Worm (Caenorhabditis elegans): ENCODE results near the gene C56A3.4.

DNA sequence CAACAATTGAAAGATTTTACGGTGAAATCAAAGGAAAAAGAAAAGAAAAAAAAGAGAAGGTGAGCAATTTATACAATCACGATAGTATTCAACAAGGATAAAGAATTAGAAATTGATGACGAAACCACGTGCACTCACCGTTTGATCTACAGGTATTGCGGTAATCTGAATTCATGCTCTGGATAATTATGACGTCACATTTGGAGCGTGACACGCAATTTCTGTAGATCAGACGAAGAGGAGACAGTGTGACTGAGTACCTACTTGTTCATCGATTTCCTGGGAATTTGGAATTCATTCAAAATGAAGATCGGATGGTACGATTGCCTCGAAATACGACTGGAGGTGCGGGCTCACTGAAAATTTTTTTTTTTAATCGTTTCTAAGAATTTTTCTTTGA is 46.8 kb upstream of the C56A3.4 start:
- TF ChIP-seq W03F9.2 (tag; optimal IDR thresholded peaks at IDR 0.05) (no peak), him-1 (tag; optimal IDR thresholded peaks at IDR 0.05) (no peak)

All from whole organism, L4/young adult.